Worm (Caenorhabditis elegans): ENCODE data around the gene Y44A6D.5.

Y44A6D.5 gene

DNA sequence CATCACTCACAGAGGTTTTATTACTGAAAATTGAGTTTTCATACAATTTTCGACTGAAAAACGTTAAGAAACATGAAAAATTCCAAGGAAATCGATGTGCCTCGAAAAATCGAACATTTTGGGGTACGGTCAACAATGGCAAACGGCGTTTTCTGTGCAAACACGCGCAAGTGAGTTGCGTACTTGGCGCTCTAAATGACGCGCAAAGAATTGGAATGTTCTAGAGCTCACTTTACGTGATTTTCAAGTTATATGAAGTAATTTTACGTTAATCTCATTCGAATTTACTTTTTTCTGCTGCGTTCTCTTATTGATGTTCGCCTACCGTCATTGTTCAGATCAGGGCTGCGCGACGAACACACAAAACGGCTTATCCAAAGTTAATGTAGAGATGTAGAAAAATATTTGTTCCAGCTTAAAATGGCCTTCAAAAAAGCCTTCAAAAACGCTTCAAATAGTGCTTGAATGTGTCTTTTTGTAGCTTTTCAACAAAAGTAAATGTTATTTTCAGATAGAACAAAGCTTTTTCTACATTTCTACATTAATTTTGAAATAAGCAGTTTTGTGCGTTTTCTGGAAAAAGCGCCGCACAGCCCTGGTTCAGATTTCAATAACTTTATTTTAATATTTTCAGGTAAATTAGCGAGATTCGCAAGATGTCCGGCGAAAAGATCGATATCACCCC lies 42.9 kb upstream of the Y44A6D.5 start, which contains the start of the genes F31D4.2 and fkb-6 (continued):
- TF ChIP-seq ceh-9 (tag; optimal IDR thresholded peaks at IDR 0.05), result no peak
- peak; percentile 84 for TF ChIP-seq hmg-11 (tag; optimal IDR thresholded peaks at IDR 0.05)
- TF ChIP-seq egl-27 (tag; optimal IDR thresholded peaks at IDR 0.05), result peak; percentile 7
- no peak for TF ChIP-seq eor-1 (tag; optimal IDR thresholded peaks at IDR 0.05)
- no peak for TF ChIP-seq sea-2 (GFP tag; optimal IDR thresholded peaks at IDR 0.05)
- no peak for TF ChIP-seq nhr-67 (tag; optimal IDR thresholded peaks at IDR 0.05)
- no peak for TF ChIP-seq fos-1 (tag; optimal IDR thresholded peaks at IDR 0.05)
- no peak for TF ChIP-seq daf-12 (tag; optimal IDR thresholded peaks at IDR 0.05)
- peak; percentile 63 for TF ChIP-seq lin-39 (tag; optimal IDR thresholded peaks at IDR 0.05)

DNA sequence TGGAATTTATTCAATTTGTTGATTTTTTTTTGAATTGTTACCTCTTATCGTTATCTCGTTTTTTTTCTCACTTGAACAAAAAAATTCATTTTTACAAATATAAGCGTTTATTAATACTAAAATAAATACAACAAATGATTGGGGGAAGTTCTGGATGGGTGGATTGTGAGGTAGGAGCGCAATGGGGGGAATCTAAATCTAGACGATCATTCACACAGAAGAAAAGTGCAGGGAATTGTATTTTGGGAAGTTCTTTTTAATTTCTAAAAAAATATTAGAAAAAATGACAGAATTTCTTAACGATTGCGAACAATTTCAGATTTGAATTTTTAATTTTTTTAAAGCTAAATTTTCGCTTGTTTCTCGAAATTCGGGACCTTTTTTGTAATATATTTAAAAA lies 38.7 kb upstream of the Y44A6D.5 start:
- no peak for TF ChIP-seq mml-1 (tag; optimal IDR thresholded peaks at IDR 0.05)
- no peak for TF ChIP-seq nhr-11 (tag; optimal IDR thresholded peaks at IDR 0.05)
- no peak for TF ChIP-seq egl-27 (tag; optimal IDR thresholded peaks at IDR 0.05)
- no peak for TF ChIP-seq tbx-2 (tag; optimal IDR thresholded peaks at IDR 0.05)
- TF ChIP-seq pha-4 (tag; optimal IDR thresholded peaks at IDR 0.05), result no peak
- TF ChIP-seq nhr-43 (tag; optimal IDR thresholded peaks at IDR 0.05; ENCODE audit: poor library complexity, severe bottlenecking), result no peak
- no peak for TF ChIP-seq daf-12 (tag; optimal IDR thresholded peaks at IDR 0.05)
- TF ChIP-seq nhr-28 (tag; optimal IDR thresholded peaks at IDR 0.05), result no peak
- TF ChIP-seq aly-2 (tag; optimal IDR thresholded peaks at IDR 0.05), result no peak
- no peak for TF ChIP-seq ceh-82 (tag; optimal IDR thresholded peaks at IDR 0.05)

DNA sequence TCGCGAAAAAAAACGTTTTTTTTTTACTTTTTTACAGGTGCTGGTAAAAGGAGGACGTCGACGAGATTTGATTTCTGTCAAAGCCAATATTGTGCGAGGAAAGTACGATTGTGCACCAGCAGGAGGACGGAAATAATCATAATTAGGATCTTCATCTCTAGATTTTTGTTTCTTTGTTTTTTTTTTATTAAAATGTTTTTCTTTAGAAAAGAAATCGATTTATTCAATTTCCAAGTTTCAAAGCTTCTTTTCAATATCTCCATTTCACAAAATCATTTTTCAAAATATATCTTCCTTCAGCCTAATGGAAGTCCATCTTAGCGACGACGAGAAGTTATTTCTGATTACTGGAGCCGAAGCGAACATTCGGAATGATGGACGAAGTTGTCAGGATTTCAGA lies 35.8 kb upstream of the Y44A6D.5 start, which contains the start of gene exos-7:
TSS of gene exos-7 (plus strand) at position 301 of the 400 bp plus-strand sequence.
- TF ChIP-seq R02D3.7 (tag; optimal IDR thresholded peaks at IDR 0.05), result no peak
- TF ChIP-seq elt-3 (tag; optimal IDR thresholded peaks at IDR 0.05), result no peak

DNA sequence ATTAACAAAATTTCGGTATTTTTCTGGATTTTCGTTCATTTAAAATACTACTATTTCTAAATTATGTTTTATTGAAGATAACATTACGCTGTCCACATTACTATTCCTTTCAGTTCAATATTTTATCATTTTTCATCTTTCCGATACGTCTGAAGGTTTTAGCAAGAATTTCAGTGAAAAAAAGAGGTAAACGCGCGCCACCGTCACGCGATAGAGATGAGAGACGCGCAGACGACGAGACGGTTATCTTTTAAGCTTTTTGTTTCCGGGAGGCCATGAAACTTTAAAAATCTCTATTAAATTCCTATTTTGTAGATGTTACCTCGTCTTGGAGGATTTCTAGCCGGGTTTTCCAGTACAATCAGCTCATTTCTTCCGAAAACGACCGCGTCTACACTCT lies 35.0 kb upstream of the Y44A6D.5 start, which contains the start of gene mrps-12:
TSS of gene mrps-12 (plus strand) at position 316 of the 400 bp plus-strand sequence.
- TF ChIP-seq unc-39 (tag; optimal IDR thresholded peaks at IDR 0.05), result no peak
- peak; percentile 34 for TF ChIP-seq lin-15B (tag; optimal IDR thresholded peaks at IDR 0.05)
- TF ChIP-seq ceh-28 (tag; optimal IDR thresholded peaks at IDR 0.05), result peak; percentile 36
- no peak for TF ChIP-seq snpc-4 (tag; optimal IDR thresholded peaks at IDR 0.05)
- peak; percentile 46 for TF ChIP-seq nfya-1 (tag; optimal IDR thresholded peaks at IDR 0.05; ENCODE audit: insufficient read depth)

DNA sequence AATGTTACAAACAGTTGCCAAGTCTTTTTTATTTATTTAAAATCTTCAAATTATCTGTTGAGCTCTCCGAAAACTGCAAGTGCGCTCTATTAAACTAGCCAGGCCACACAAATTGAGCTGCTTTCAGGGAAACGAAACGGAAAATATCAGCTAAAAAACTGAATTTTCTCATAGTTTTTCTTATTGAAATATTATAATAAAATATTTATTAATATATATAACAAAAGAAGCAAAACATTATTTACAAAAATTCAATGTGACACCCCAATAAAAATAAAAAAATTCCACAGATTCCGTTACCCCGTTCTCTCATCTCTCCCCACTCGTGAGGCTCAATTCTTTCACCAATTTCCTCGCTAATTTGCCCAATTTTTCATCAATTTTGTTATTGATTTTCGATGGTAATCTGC lies 29.8 kb upstream of the Y44A6D.5 start:
- TF ChIP-seq hmg-11 (tag; optimal IDR thresholded peaks at IDR 0.05) (peak; percentile 34), pha-4 (tag; optimal IDR thresholded peaks at IDR 0.05) (peak; percentile 35), lin-15B (tag; optimal IDR thresholded peaks at IDR 0.05) (peak; percentile 10), unc-39 (tag; optimal IDR thresholded peaks at IDR 0.05) (no peak)

DNA sequence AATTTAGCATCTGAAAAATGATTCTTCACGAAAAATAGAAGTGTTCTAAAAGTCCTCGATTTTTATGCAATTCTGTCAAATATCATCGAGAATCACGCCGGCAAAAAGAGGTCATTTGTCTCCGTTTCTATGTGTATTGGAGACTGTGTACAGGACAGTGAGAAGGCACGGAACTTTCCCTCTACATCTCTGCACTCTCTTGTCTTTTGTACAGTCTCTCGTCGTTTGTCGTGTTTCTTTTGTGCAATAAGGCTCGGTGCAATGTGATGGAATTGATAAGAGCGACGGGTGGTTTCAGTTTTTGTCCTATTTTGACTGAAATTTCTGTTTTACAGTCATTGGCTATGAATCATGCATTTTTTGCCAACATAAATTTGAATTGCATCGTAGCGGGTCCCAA lies 29.1 kb upstream of the Y44A6D.5 start:
- TF ChIP-seq fkh-10 (GFP tag; optimal IDR thresholded peaks at IDR 0.05) (no peak), nfya-1 (tag; optimal IDR thresholded peaks at IDR 0.05; ENCODE audit: insufficient read depth) (no peak), ZK546.5 (tag; optimal IDR thresholded peaks at IDR 0.05) (no peak), fos-1 (tag; optimal IDR thresholded peaks at IDR 0.05) (no peak), pha-4 (tag; optimal IDR thresholded peaks at IDR 0.05) (peak; percentile 83), pqm-1 (tag; optimal IDR thresholded peaks at IDR 0.05) (peak; percentile 75), jun-1 (tag; optimal IDR thresholded peaks at IDR 0.05) (peak; percentile 2), elt-2 (tag; optimal IDR thresholded peaks at IDR 0.05) (peak; percentile 74), lin-15B (tag; optimal IDR thresholded peaks at IDR 0.05) (no peak), elt-1 (tag; optimal IDR thresholded peaks at IDR 0.05) (no peak)
